Worm (Caenorhabditis elegans) whole organism, L3 larva: ENCODE results near the gene T05C12.9.
A peak's percentile ranks its signal among the peaks of the same experiment; 100 is the strongest.

Source experiments
- R02D3.7 ChIP-seq: fragments of 150-350 bp; optimal IDR thresholded peaks from 2 replicates; lab custom pipeline; 2014; ENCODE audit warnings: missing biosample characterization, missing genetic modification characterization
- ZK546.5 ChIP-seq: sonication (generic microtip); optimal IDR thresholded peaks from 2 replicates; lab custom pipeline; 2017; ENCODE audit warnings: missing biosample characterization, missing genetic modification characterization
- aly-2 ChIP-seq: fragments of 150-350 bp; optimal IDR thresholded peaks from 2 replicates; lab custom pipeline; 2014; ENCODE audit warnings: missing biosample characterization, missing genetic modification characterization
- ama-1 ChIP-seq: fragments of 150-350 bp; optimal IDR thresholded peaks from 2 replicates; lab custom pipeline; 2018
- ceh-16 ChIP-seq: sonication (generic microtip); optimal IDR thresholded peaks from 2 replicates; lab custom pipeline; 2017; ENCODE audit warnings: missing biosample characterization, missing genetic modification characterization
- ceh-28 ChIP-seq: fragments of 150-350 bp; optimal IDR thresholded peaks from 2 replicates; lab custom pipeline; 2014; ENCODE audit warnings: missing biosample characterization, missing genetic modification reagents, missing genetic modification characterization
- ceh-82 ChIP-seq: fragments of 150-350 bp; optimal IDR thresholded peaks from 2 replicates; lab custom pipeline; 2014; ENCODE audit warnings: missing biosample characterization, missing genetic modification characterization
- ceh-9 ChIP-seq: sonication (generic microtip); optimal IDR thresholded peaks from 2 replicates; lab custom pipeline; 2018; ENCODE audit warnings: missing biosample characterization, missing genetic modification characterization
- egl-27 ChIP-seq: sonication (generic microtip); optimal IDR thresholded peaks from 4 replicates; lab custom pipeline; 2017; ENCODE audit warnings: missing biosample characterization, missing genetic modification reagents, missing genetic modification characterization
- egl-5 ChIP-seq: fragments of 150-350 bp; optimal IDR thresholded peaks from 2 replicates; lab custom pipeline; 2017; ENCODE audit warnings: missing biosample characterization, missing genetic modification reagents, missing genetic modification characterization, inconsistent platforms
- elt-1 ChIP-seq: fragments of 150-350 bp; optimal IDR thresholded peaks from 2 replicates; lab custom pipeline; 2014; ENCODE audit warnings: missing biosample characterization, missing genetic modification characterization
- fkh-10 ChIP-seq: sonication (generic microtip); optimal IDR thresholded peaks from 2 replicates; lab custom pipeline; 2017; ENCODE audit warnings: missing biosample characterization, missing genetic modification reagents, missing genetic modification characterization
- fos-1 ChIP-seq: fragments of 150-350 bp; optimal IDR thresholded peaks from 2 replicates; lab custom pipeline; 2014; ENCODE audit warnings: missing biosample characterization, missing genetic modification characterization
- lin-15B ChIP-seq: fragments of 150-350 bp; optimal IDR thresholded peaks from 2 replicates; lab custom pipeline; 2014; ENCODE audit warnings: missing biosample characterization, missing genetic modification characterization
- lin-39 ChIP-seq: fragments of 150-350 bp; optimal IDR thresholded peaks from 2 replicates; lab custom pipeline; 2018; ENCODE audit warnings: missing biosample characterization, missing genetic modification reagents, missing genetic modification characterization
- lsy-12 ChIP-seq: sonication (generic microtip); optimal IDR thresholded peaks from 2 replicates; lab custom pipeline; 2016; ENCODE audit warnings: mild to moderate bottlenecking, missing genetic modification characterization, missing compliant biosample characterization
- mdl-1 ChIP-seq: fragments of 150-350 bp; optimal IDR thresholded peaks from 2 replicates; lab custom pipeline; 2014; ENCODE audit warnings: missing biosample characterization, missing genetic modification characterization
- mml-1 ChIP-seq: fragments of 150-350 bp; sonication (generic microtip); optimal IDR thresholded peaks from 3 replicates; lab custom pipeline; 2014; ENCODE audit warnings: missing biosample characterization, missing genetic modification characterization
- nfya-1 ChIP-seq: sonication (generic microtip); optimal IDR thresholded peaks from 2 replicates; lab custom pipeline; 2017; ENCODE audit warnings: missing genetic modification characterization, mild to moderate bottlenecking, missing compliant biosample characterization, antibody characterized with exemption, moderate library complexity; ENCODE audit not compliant: insufficient read depth
- nhr-11 ChIP-seq: fragments of 150-350 bp; optimal IDR thresholded peaks from 2 replicates; lab custom pipeline; 2014; ENCODE audit warnings: missing biosample characterization, missing genetic modification characterization
- nhr-25 ChIP-seq: sonication (generic microtip); optimal IDR thresholded peaks from 2 replicates; lab custom pipeline; 2017; ENCODE audit warnings: missing biosample characterization, missing genetic modification characterization
- nhr-28 ChIP-seq: fragments of 150-350 bp; optimal IDR thresholded peaks from 2 replicates; lab custom pipeline; 2014; ENCODE audit warnings: missing biosample characterization, missing genetic modification characterization
- nhr-76 ChIP-seq: fragments of 150-350 bp; sonication (generic microtip); optimal IDR thresholded peaks from 5 replicates; lab custom pipeline; 2014; ENCODE audit warnings: missing biosample characterization, missing genetic modification characterization
- nhr-77 ChIP-seq: fragments of 150-350 bp; optimal IDR thresholded peaks from 2 replicates; lab custom pipeline; 2014; ENCODE audit warnings: missing biosample characterization, missing genetic modification characterization
- pha-4 ChIP-seq: fragments of 150-350 bp; optimal IDR thresholded peaks from 2 replicates; lab custom pipeline; 2014; ENCODE audit warnings: missing biosample characterization, missing genetic modification reagents, missing genetic modification characterization
- pqm-1 ChIP-seq: fragments of 150-350 bp; optimal IDR thresholded peaks from 2 replicates; lab custom pipeline; 2017; ENCODE audit warnings: missing biosample characterization, missing genetic modification characterization, inconsistent platforms
- sea-2 ChIP-seq: fragments of 150-350 bp; sonication (generic microtip); optimal IDR thresholded peaks from 4 replicates; lab custom pipeline; 2014; ENCODE audit warnings: missing biosample characterization, missing genetic modification reagents, missing genetic modification characterization
- skn-1 ChIP-seq: fragments of 150-350 bp; optimal IDR thresholded peaks from 2 replicates; lab custom pipeline; 2014; ENCODE audit warnings: missing biosample characterization, missing genetic modification characterization
- snpc-4 ChIP-seq: fragments of 150-350 bp; optimal IDR thresholded peaks from 2 replicates; lab custom pipeline; 2014; ENCODE audit warnings: missing biosample characterization, missing genetic modification characterization
- zag-1 ChIP-seq: fragments of 150-350 bp; optimal IDR thresholded peaks from 2 replicates; lab custom pipeline; 2014; ENCODE audit warnings: missing biosample characterization, missing genetic modification characterization

T05C12.9 gene

ce11 chrII:8174148-8174547, 18.9 kb downstream of the T05C12.9 start:
- no peak for TF ChIP-seq nfya-1 (tag; lab: Kevin White, UChicago)
- no peak for TF ChIP-seq ceh-9
- no peak for TF ChIP-seq fos-1
- no peak for TF ChIP-seq nhr-77
- TF ChIP-seq mml-1 = no peak
- TF ChIP-seq ceh-28 (tag; lab: Kevin White, UChicago) = no peak
- no peak for TF ChIP-seq mdl-1 (tag; lab: Kevin White, UChicago)
- TF ChIP-seq snpc-4 = no peak
- no peak for TF ChIP-seq R02D3.7 (tag; lab: Kevin White, UChicago)
- no peak for TF ChIP-seq elt-1 (tag; lab: Kevin White, UChicago)
- TF ChIP-seq nhr-11 (tag; lab: Kevin White, UChicago) = no peak
- no peak for TF ChIP-seq ama-1 (lab: Kevin White, UChicago)

- no peak for TF ChIP-seq aly-2 (tag; lab: Kevin White, UChicago)
- no peak for TF ChIP-seq nfya-1 (tag; lab: Kevin White, UChicago)
- TF ChIP-seq, all 47 proteins: peak for 0
Observed at ce11 chrII:8173449-8173848, 19.6 kb downstream of the T05C12.9 start, which contains the start of the genes decr-1.3 and T05C12.1. Gene decr-1.3, minus strand, starts transcription at chrII:8173549. Gene T05C12.1, plus strand, starts transcription at chrII:8173680.

DNA sequence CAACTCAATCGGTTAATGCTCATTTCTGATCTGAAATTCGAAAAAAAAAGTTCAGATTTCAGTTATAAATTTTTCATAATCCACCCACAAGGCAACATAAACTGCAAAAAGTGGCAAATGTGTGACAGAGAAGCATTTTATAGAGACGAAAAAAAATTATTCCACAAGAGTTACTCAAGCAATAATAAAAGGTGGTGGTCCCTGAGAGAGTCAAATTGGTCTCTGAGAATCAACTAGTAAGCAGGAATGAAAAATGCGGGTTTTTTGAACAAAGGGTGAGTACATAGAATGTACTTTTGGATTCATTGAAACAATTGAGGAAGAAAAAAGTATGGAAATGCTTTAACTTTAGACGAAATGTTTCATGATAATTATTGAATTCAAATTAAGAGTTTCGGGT, 22.7 kb downstream of the T05C12.9 start, which contains the start of gene T05C12.11:
Gene T05C12.11 (minus strand): TSS at position 101 of the 400 bp plus-strand sequence.
- TF ChIP-seq nfya-1 (tag; lab: Kevin White, UChicago) = no peak
- no peak for TF ChIP-seq nhr-25 (tag; lab: Kevin White, UChicago)
- no peak for TF ChIP-seq nhr-76 (tag; lab: Kevin White, UChicago)
- no peak for TF ChIP-seq sea-2 (GFP tag; lab: Kevin White, UChicago)
- no peak for TF ChIP-seq elt-1 (tag; lab: Kevin White, UChicago)
- TF ChIP-seq fos-1 = no peak
- TF ChIP-seq aly-2 (tag; lab: Kevin White, UChicago) = no peak
- no peak for TF ChIP-seq zag-1 (tag; lab: Kevin White, UChicago)
- no peak for TF ChIP-seq fkh-10 (GFP tag; lab: Kevin White, UChicago)
- no peak for TF ChIP-seq ceh-28 (tag; lab: Kevin White, UChicago)
- TF ChIP-seq lin-15B (tag; lab: Kevin White, UChicago) = no peak
- TF ChIP-seq ceh-82 (tag; lab: Kevin White, UChicago) = no peak
- no peak for TF ChIP-seq ZK546.5 (tag; lab: Kevin White, UChicago)
- TF ChIP-seq ama-1 (lab: Kevin White, UChicago) = no peak

- no peak for TF ChIP-seq nhr-11 (tag; lab: Kevin White, UChicago)
- no peak for TF ChIP-seq pqm-1
- no peak for TF ChIP-seq fkh-10 (GFP tag; lab: Kevin White, UChicago)
- no peak for TF ChIP-seq aly-2 (tag; lab: Kevin White, UChicago)
- TF ChIP-seq egl-27 (tag; lab: Kevin White, UChicago) = no peak
- TF ChIP-seq mml-1 = no peak
- no peak for TF ChIP-seq mdl-1 (tag; lab: Kevin White, UChicago)
- no peak for TF ChIP-seq egl-5 (tag; lab: Kevin White, UChicago)
- no peak for TF ChIP-seq ceh-16
- TF ChIP-seq lsy-12 = no peak
- no peak for TF ChIP-seq sea-2 (GFP tag; lab: Kevin White, UChicago)
- TF ChIP-seq ceh-82 (tag; lab: Kevin White, UChicago) = no peak
- no peak for TF ChIP-seq ZK546.5 (tag; lab: Kevin White, UChicago)
- TF ChIP-seq nhr-28 (tag; lab: Kevin White, UChicago) = no peak
- TF ChIP-seq, all 47 proteins: peak for 0
Observed at ce11 chrII:8169283-8169682, 23.7 kb downstream of the T05C12.9 start, which contains the start of gene T05C12.15. Gene T05C12.15, plus strand, starts transcription at chrII:8169583.

ce11 chrII:8162120-8162648, 30.8 kb downstream of the T05C12.9 start, which contains the start of the genes emb-27 and rrf-3:
Gene emb-27, minus strand, starts transcription at chrII:8162170.
Gene rrf-3, plus strand, starts transcription at chrII:8162465.
- TF ChIP-seq skn-1 (tag; lab: Kevin White, UChicago) (peak; percentile 26), pha-4 (peak; percentile 82), egl-5 (tag; lab: Kevin White, UChicago) (peak; percentile 31), ZK546.5 (tag; lab: Kevin White, UChicago) (no peak), ama-1 (lab: Kevin White, UChicago) (no peak), lin-39 (tag; lab: Kevin White, UChicago) (no peak), lin-15B (tag; lab: Kevin White, UChicago) (peak; percentile 85), nhr-25 (tag; lab: Kevin White, UChicago) (peak; percentile 50), nfya-1 (tag; lab: Kevin White, UChicago) (peak; percentile 61)
- TF ChIP-seq, all 47 proteins: peak for 6
